Worm (Caenorhabditis elegans): ENCODE results near the gene sdf-9.

The sdf-9 gene

DNA sequence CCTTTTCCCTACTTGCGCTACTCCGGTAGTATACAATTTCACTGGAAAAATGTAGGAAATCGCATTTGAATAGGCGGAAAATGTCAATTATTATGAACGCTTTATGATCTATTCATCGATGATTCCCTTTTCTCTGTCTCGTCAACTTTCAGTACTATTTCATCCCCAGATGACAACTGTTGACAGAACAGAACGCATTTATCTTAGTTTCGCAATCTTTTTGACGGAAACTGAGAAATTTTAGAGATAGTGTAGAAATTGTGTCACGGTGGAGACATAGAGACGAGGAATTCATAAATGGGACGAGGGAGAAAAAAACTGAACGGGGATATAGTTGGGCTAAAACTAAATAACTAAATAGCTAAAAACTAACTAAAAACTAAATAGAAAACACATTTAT, 26.3 kb upstream of the sdf-9 start:
- TF ChIP-seq nhr-25 (tag; optimal IDR thresholded peaks at IDR 0.05; ENCODE audit: borderline replicate concordance, insufficient read depth) (no peak), unc-62 (GFP tag; optimal IDR thresholded peaks at IDR 0.05 in 1 of 2) (peak in 1 of 2 experiments; percentile 69), unc-62 (tag; optimal IDR thresholded peaks at IDR 0.05) (no peak), ama-1 (optimal IDR thresholded peaks at IDR 0.05) (no peak)

ce11 chrV:20773647-20774046, 24.4 kb upstream of the sdf-9 start, which contains the start of gene F38A6.5:
TSS of gene F38A6.5 (minus strand) at chrV:20773747.
- no peak for TF ChIP-seq tra-1 (GFP tag; IDR thresholded peaks at IDR 0.05)
- no peak for TF ChIP-seq nhr-111 (GFP tag; optimal IDR thresholded peaks at IDR 0.05)
- no peak for TF ChIP-seq jun-1 (tag; optimal IDR thresholded peaks at IDR 0.05)

DNA sequence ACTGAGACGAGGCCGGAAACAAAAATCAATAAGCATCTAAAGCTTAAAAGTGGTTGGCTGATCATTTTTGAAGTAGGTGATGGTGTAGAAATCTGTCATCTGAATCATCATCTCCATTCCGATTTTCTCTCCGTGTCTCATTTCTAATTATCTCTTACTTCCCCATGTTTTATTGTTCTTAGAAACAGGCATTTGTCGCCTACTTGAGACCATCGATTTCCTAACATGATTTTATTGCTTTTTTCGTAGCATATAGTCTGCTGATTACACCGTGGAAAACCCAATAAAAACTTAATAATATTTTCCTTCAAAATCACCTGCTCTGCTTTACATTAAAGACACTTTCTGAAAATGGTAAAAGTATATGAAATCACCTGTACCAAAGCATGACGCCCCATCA, 22.7 kb upstream of the sdf-9 start, which contains the start of gene F38A6.4:
Gene F38A6.4, minus strand, starts transcription at position 101 of the 400 bp plus-strand sequence.
- TF ChIP-seq nhr-42 (GFP tag; IDR thresholded peaks at IDR 0.05) (no peak), unc-62 (GFP tag; optimal IDR thresholded peaks at IDR 0.05 in 1 of 2) (peak in 1 of 2 experiments; percentile 84), unc-62 (tag; optimal IDR thresholded peaks at IDR 0.05) (no peak), mdt-29 (GFP tag; IDR thresholded peaks at IDR 0.05) (no peak), daf-16 (GFP tag; optimal IDR thresholded peaks at IDR 0.05) (no peak), daf-16 (tag; optimal IDR thresholded peaks at IDR 0.05) (peak; percentile 11), dve-1 (tag; optimal IDR thresholded peaks at IDR 0.05; ENCODE audit: insufficient read depth) (peak; percentile 11), nhr-28 (tag; optimal IDR thresholded peaks at IDR 0.05) (peak; percentile 25), hlh-30 (tag; optimal IDR thresholded peaks at IDR 0.05; ENCODE audit: insufficient read depth) (peak; percentile 29), T26A8.4 (GFP tag; IDR thresholded peaks at IDR 0.05) (no peak), ceh-82 (tag; optimal IDR thresholded peaks at IDR 0.05) (no peak)

DNA sequence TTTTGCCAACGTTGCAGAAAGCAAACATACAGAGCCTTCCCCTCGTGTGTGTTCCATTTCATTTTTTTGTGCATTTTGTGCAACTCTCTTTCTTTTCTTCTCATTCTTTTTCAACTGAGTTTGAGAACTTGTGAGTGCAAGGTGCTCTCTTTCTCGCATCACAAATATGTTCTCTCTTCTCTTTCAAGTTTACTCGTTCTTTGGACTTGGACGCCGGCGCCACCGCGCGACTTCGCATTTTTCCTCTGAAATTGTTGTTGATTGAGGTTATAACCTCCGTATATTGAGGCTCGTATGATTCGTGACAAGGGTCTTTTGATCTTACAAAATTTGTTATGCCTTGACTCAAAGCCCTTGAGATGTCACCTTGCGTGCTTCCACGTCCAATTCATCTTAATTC, 21.3 kb upstream of the sdf-9 start:
- TF ChIP-seq spr-1 (tag; optimal IDR thresholded peaks at IDR 0.05) (no peak), nhr-25 (tag; optimal IDR thresholded peaks at IDR 0.05; ENCODE audit: borderline replicate concordance, insufficient read depth) (no peak), F26F4.8 (GFP tag; conservative IDR thresholded peaks at IDR 0.05) (no peak), gei-8 (GFP tag; optimal IDR thresholded peaks at IDR 0.05) (no peak), dmd-6 (GFP tag; IDR thresholded peaks at IDR 0.05) (peak; percentile 83), mdl-1 (tag; optimal IDR thresholded peaks at IDR 0.05) (peak in 1 of 2 experiments; percentile 77), hif-1 (tag; optimal IDR thresholded peaks at IDR 0.05) (peak in 1 of 2 experiments; percentile 84), egl-43 (GFP tag; IDR thresholded peaks at IDR 0.05) (0 out of 2 replicates have a peak, but pooled peaks have one; percentile 44), mep-1 (tag; optimal IDR thresholded peaks at IDR 0.05) (peak; percentile 81), dmd-8 (GFP tag; IDR thresholded peaks at IDR 0.05) (no peak), jun-1 (tag; optimal IDR thresholded peaks at IDR 0.05) (no peak), tra-1 (GFP tag; IDR thresholded peaks at IDR 0.05) (peak; percentile 29; the same call in 1 of the 2 replicates), unc-39 (tag; optimal IDR thresholded peaks at IDR 0.05) (no peak), ces-1 (GFP tag; optimal IDR thresholded peaks at IDR 0.05) (peak; percentile 19), nhr-42 (GFP tag; IDR thresholded peaks at IDR 0.05) (no peak), daf-8 (GFP tag; IDR thresholded peaks at IDR 0.05) (no peak), snpc-4 (tag; optimal IDR thresholded peaks at IDR 0.05) (no peak), Y48G9A.11 (GFP tag; IDR thresholded peaks at IDR 0.05) (no peak), ZK337.2 (GFP tag; IDR thresholded peaks at IDR 0.05) (no peak), daf-12 (tag; optimal IDR thresholded peaks at IDR 0.05) (no peak), sdz-12 (GFP tag; optimal IDR thresholded peaks at IDR 0.05) (no peak), daf-16 (GFP tag; optimal IDR thresholded peaks at IDR 0.05) (no peak), daf-16 (tag; optimal IDR thresholded peaks at IDR 0.05) (peak; percentile 48), dve-1 (tag; optimal IDR thresholded peaks at IDR 0.05; ENCODE audit: insufficient read depth) (peak; percentile 53), T26A8.4 (GFP tag; IDR thresholded peaks at IDR 0.05) (peak; percentile 14; the same call in 1 of the 2 replicates), R02D3.7 (tag; optimal IDR thresholded peaks at IDR 0.05) (no peak), ceh-82 (tag; optimal IDR thresholded peaks at IDR 0.05) (no peak), lin-13 (GFP tag; optimal IDR thresholded peaks at IDR 0.05) (peak; percentile 10), unc-62 (GFP tag; optimal IDR thresholded peaks at IDR 0.05 in 1 of 2) (peak in 1 of 2 experiments; percentile 74), unc-62 (tag; optimal IDR thresholded peaks at IDR 0.05) (no peak), zag-1 (tag; optimal IDR thresholded peaks at IDR 0.05) (no peak), nhr-77 (tag; optimal IDR thresholded peaks at IDR 0.05) (peak; percentile 64), mxl-2 (GFP tag; conservative IDR thresholded peaks at IDR 0.05) (no peak), hlh-11 (tag; optimal IDR thresholded peaks at IDR 0.05) (peak; percentile 77), lin-1 (GFP tag; IDR thresholded peaks at IDR 0.05) (peak; percentile 36; the same call in 1 of the 2 replicates), fos-1 (tag; optimal IDR thresholded peaks at IDR 0.05) (no peak), lim-7 (GFP tag; IDR thresholded peaks at IDR 0.05) (peak; percentile 40; the same call in 1 of the 2 replicates), arid-1 (GFP tag; conservative IDR thresholded peaks at IDR 0.05) (0 out of 2 replicates have a peak, but pooled peaks have one; percentile 30)
